Worm (Caenorhabditis elegans) whole organism, mixed stage, embryonic: Measurements from ENCODE around the gene btb-18.

Source experiments
- M03D4.4 ChIP-seq: sonication (generic microtip); optimal IDR thresholded peaks from 2 replicates; lab custom pipeline; 2017; ENCODE audit warnings: mild to moderate bottlenecking, missing genetic modification characterization, missing compliant biosample characterization
- bed-3 ChIP-seq: fragments of 200-800 bp; sonication (Bioruptor generic); optimal IDR thresholded peaks from 3 replicates; lab custom pipeline; 2018; ENCODE audit warnings: mild to moderate bottlenecking, missing genetic modification characterization, moderate library complexity, missing compliant biosample characterization
- blmp-1 ChIP-seq: fragments of 150-350 bp; optimal IDR thresholded peaks from 2 replicates; lab custom pipeline; 2014; ENCODE audit warnings: missing biosample characterization, missing genetic modification characterization
- ceh-39 ChIP-seq: fragments of 150-350 bp; optimal IDR thresholded peaks from 2 replicates; lab custom pipeline; 2014; ENCODE audit warnings: missing biosample characterization, missing genetic modification characterization
- ceh-43 ChIP-seq: fragments of 200-800 bp; sonication (Bioruptor generic); optimal IDR thresholded peaks from 2 replicates; lab custom pipeline; 2018; ENCODE audit warnings: mild to moderate bottlenecking, missing genetic modification characterization, moderate library complexity, missing compliant biosample characterization
- ceh-83 ChIP-seq: fragments of 200-800 bp; sonication (Bioruptor generic); optimal IDR thresholded peaks from 2 replicates; lab custom pipeline; 2018; ENCODE audit warnings: mild to moderate bottlenecking, missing genetic modification characterization, missing compliant biosample characterization
- ces-1 ChIP-seq: fragments of 150-350 bp; optimal IDR thresholded peaks from 2 replicates; lab custom pipeline; 2014; ENCODE audit warnings: missing biosample characterization, missing genetic modification reagents, missing genetic modification characterization
- cnd-1 ChIP-seq: fragments of 200-800 bp; sonication (Bioruptor generic); optimal IDR thresholded peaks from 2 replicates; lab custom pipeline; 2018; ENCODE audit warnings: mild to moderate bottlenecking, missing genetic modification characterization, missing compliant biosample characterization
- drap-1 ChIP-seq: fragments of 200-800 bp; sonication (Bioruptor generic); optimal IDR thresholded peaks from 3 replicates; lab custom pipeline; 2018; ENCODE audit warnings: mild to moderate bottlenecking, missing genetic modification characterization, missing compliant biosample characterization
- elt-3 ChIP-seq: fragments of 150-350 bp; optimal IDR thresholded peaks from 2 replicates; lab custom pipeline; 2014; ENCODE audit warnings: missing biosample characterization, missing genetic modification characterization
- flh-1 ChIP-seq: fragments of 200-800 bp; sonication (Bioruptor generic); optimal IDR thresholded peaks from 2 replicates; lab custom pipeline; 2018; ENCODE audit warnings: mild to moderate bottlenecking, missing genetic modification characterization, moderate library complexity, missing compliant biosample characterization
- ham-2 ChIP-seq: fragments of 200-800 bp; sonication (Bioruptor generic); optimal IDR thresholded peaks from 2 replicates; lab custom pipeline; 2018; ENCODE audit warnings: mild to moderate bottlenecking, missing genetic modification characterization, missing compliant biosample characterization
- hlh-1 ChIP-seq: fragments of 150-350 bp; optimal IDR thresholded peaks from 2 replicates; lab custom pipeline; 2014; ENCODE audit warnings: missing biosample characterization, missing genetic modification reagents, missing genetic modification characterization
- lin-13 ChIP-seq: fragments of 150-350 bp; optimal IDR thresholded peaks from 2 replicates; lab custom pipeline; 2014; ENCODE audit warnings: missing biosample characterization, missing genetic modification characterization
- lin-32 ChIP-seq: fragments of 200-800 bp; sonication (Bioruptor generic); optimal IDR thresholded peaks from 2 replicates; lab custom pipeline; 2018; ENCODE audit warnings: mild to moderate bottlenecking, missing genetic modification characterization, missing compliant biosample characterization
- mab-5 ChIP-seq: fragments of 150-350 bp; optimal IDR thresholded peaks from 2 replicates; lab custom pipeline; 2014; ENCODE audit warnings: missing biosample characterization, missing genetic modification characterization
- mep-1 ChIP-seq: fragments of 150-350 bp; optimal IDR thresholded peaks from 2 replicates; lab custom pipeline; 2017; ENCODE audit warnings: missing biosample characterization, missing genetic modification reagents, missing genetic modification characterization, inconsistent platforms
- nhr-12 ChIP-seq: fragments of 150-350 bp; optimal IDR thresholded peaks from 2 replicates; lab custom pipeline; 2014; ENCODE audit warnings: missing biosample characterization, missing genetic modification characterization
- nhr-2 ChIP-seq: fragments of 150-350 bp; optimal IDR thresholded peaks from 2 replicates; lab custom pipeline; 2014; ENCODE audit warnings: missing biosample characterization, missing genetic modification characterization
- nhr-237 ChIP-seq: fragments of 150-350 bp; optimal IDR thresholded peaks from 2 replicates; lab custom pipeline; 2014; ENCODE audit warnings: missing biosample characterization, missing genetic modification characterization
- nhr-28 ChIP-seq: fragments of 150-350 bp; optimal IDR thresholded peaks from 2 replicates; lab custom pipeline; 2014; ENCODE audit warnings: missing biosample characterization, missing genetic modification characterization
- nhr-76 ChIP-seq: sonication (generic microtip); optimal IDR thresholded peaks from 2 replicates; lab custom pipeline; 2017; ENCODE audit warnings: missing biosample characterization, missing genetic modification characterization
- pha-4 ChIP-seq: fragments of 150-350 bp; optimal IDR thresholded peaks from 2 replicates; lab custom pipeline; 2018; ENCODE audit warnings: missing biosample characterization, missing genetic modification reagents, missing genetic modification characterization
- snpc-4 ChIP-seq: fragments of 150-350 bp; optimal IDR thresholded peaks from 2 replicates; lab custom pipeline; 2014; ENCODE audit warnings: missing biosample characterization, missing genetic modification characterization
- tbx-8 ChIP-seq: fragments of 200-800 bp; sonication (Bioruptor generic); optimal IDR thresholded peaks from 2 replicates; lab custom pipeline; 2018; ENCODE audit warnings: mild to moderate bottlenecking, missing genetic modification characterization, moderate library complexity, missing compliant biosample characterization
- unc-120 ChIP-seq: sonication (generic microtip); optimal IDR thresholded peaks from 2 replicates; lab custom pipeline; 2017; ENCODE audit warnings: missing genetic modification characterization, missing compliant biosample characterization; ENCODE audit not compliant: poor library complexity, severe bottlenecking
- unc-39 ChIP-seq: fragments of 150-350 bp; optimal IDR thresholded peaks from 2 replicates; lab custom pipeline; 2014; ENCODE audit warnings: missing biosample characterization, missing genetic modification characterization
- zip-8 ChIP-seq: fragments of 150-350 bp; optimal IDR thresholded peaks from 2 replicates; lab custom pipeline; 2014; ENCODE audit warnings: missing biosample characterization, missing genetic modification characterization
- ztf-11 ChIP-seq: fragments of 150-350 bp; optimal IDR thresholded peaks from 2 replicates; lab custom pipeline; 2014; ENCODE audit warnings: missing biosample characterization, missing genetic modification characterization

Gene btb-18

ce11 chrII:3310957-3311657 is 13.1 kb downstream of the btb-18 start:
- peak; percentile 4 for TF ChIP-seq unc-120 (tag; lab: Kevin White, UChicago)
- TF ChIP-seq nhr-76 (tag; lab: Kevin White, UChicago), result no peak
- peak; percentile 72 for TF ChIP-seq hlh-1 (tag; lab: Kevin White, UChicago)

- TF ChIP-seq hlh-1 (tag; lab: Kevin White, UChicago) (no peak), nhr-12 (tag; lab: Kevin White, UChicago) (no peak), lin-13 (tag; lab: Kevin White, UChicago) (no peak), nhr-76 (tag; lab: Kevin White, UChicago) (no peak)
Measured at ce11 chrII:3313442-3313841, 15.4 kb downstream of the btb-18 start, which contains the start of gene F39E9.6. Gene F39E9.6, minus strand, starts transcription at chrII:3313542.

ce11 chrII:3318839-3319238 is 20.8 kb downstream of the btb-18 start:
- TF ChIP-seq mep-1 (tag; lab: Kevin White, UChicago), result no peak
- no peak for TF ChIP-seq unc-120 (tag; lab: Kevin White, UChicago)
- no peak for TF ChIP-seq ces-1 (GFP tag; lab: Kevin White, UChicago)

- TF ChIP-seq nhr-2 (tag; lab: Kevin White, UChicago) (no peak), pha-4 (tag; lab: Kevin White, UChicago) (no peak), flh-1 (GFP tag; lab: Kevin White, UChicago) (no peak), ham-2 (GFP tag; lab: Kevin White, UChicago) (no peak), nhr-237 (no peak), mab-5 (tag; lab: Kevin White, UChicago) (no peak), nhr-12 (tag; lab: Kevin White, UChicago) (no peak), snpc-4 (tag; lab: Kevin White, UChicago) (no peak), drap-1 (GFP tag; lab: Kevin White, UChicago) (no peak), lin-32 (GFP tag; lab: Kevin White, UChicago) (no peak), bed-3 (GFP tag; lab: Kevin White, UChicago) (no peak), ceh-39 (tag; lab: Kevin White, UChicago) (no peak), ceh-83 (GFP tag; lab: Kevin White, UChicago) (no peak), lin-13 (tag; lab: Kevin White, UChicago) (no peak)
- TF ChIP-seq, all 35 proteins: peak for 0
Measured at ce11 chrII:3322257-3322656, 24.2 kb downstream of the btb-18 start, which contains the start of gene Y46D2A.1. Gene Y46D2A.1, plus strand, starts transcription at chrII:3322557.

- no peak for TF ChIP-seq ham-2 (GFP tag; lab: Kevin White, UChicago)
- TF ChIP-seq nhr-237, result no peak
- TF ChIP-seq unc-39 (tag; lab: Kevin White, UChicago), result no peak
- no peak for TF ChIP-seq bed-3 (GFP tag; lab: Kevin White, UChicago)
- TF ChIP-seq pha-4 (tag; lab: Kevin White, UChicago), result no peak
- no peak for TF ChIP-seq cnd-1 (tag; lab: Kevin White, UChicago)
- no peak for TF ChIP-seq snpc-4 (tag; lab: Kevin White, UChicago)
- TF ChIP-seq mab-5 (tag; lab: Kevin White, UChicago), result no peak
- no peak for TF ChIP-seq blmp-1 (tag; lab: Kevin White, UChicago)
- TF ChIP-seq ces-1 (GFP tag; lab: Kevin White, UChicago), result no peak
- TF ChIP-seq M03D4.4 (tag; lab: Kevin White, UChicago), result no peak
- TF ChIP-seq unc-120 (tag; lab: Kevin White, UChicago), result no peak
- TF ChIP-seq lin-13 (tag; lab: Kevin White, UChicago), result no peak
- TF ChIP-seq mep-1 (tag; lab: Kevin White, UChicago), result no peak
- no peak for TF ChIP-seq hlh-1 (tag; lab: Kevin White, UChicago)
- no peak for TF ChIP-seq ceh-83 (GFP tag; lab: Kevin White, UChicago)
- no peak for TF ChIP-seq drap-1 (GFP tag; lab: Kevin White, UChicago)
- no peak for TF ChIP-seq nhr-2 (tag; lab: Kevin White, UChicago)
- TF ChIP-seq elt-3 (tag; lab: Kevin White, UChicago), result no peak
Measured at ce11 chrII:3323179-3323578, 25.2 kb downstream of the btb-18 start, which contains the start of gene Y46D2A.2. Gene Y46D2A.2, minus strand, starts transcription at chrII:3323279.

ce11 chrII:3327104-3327503 is 29.1 kb downstream of the btb-18 start, which contains the start of gene Y46D2A.3:
Gene Y46D2A.3, minus strand, starts transcription at chrII:3327204.
- no peak for TF ChIP-seq tbx-8
- no peak for TF ChIP-seq unc-120 (tag; lab: Kevin White, UChicago)
- no peak for TF ChIP-seq ceh-83 (GFP tag; lab: Kevin White, UChicago)
- TF ChIP-seq M03D4.4 (tag; lab: Kevin White, UChicago), result no peak
- no peak for TF ChIP-seq blmp-1 (tag; lab: Kevin White, UChicago)
- no peak for TF ChIP-seq zip-8 (tag; lab: Kevin White, UChicago)
- no peak for TF ChIP-seq ces-1 (GFP tag; lab: Kevin White, UChicago)
- no peak for TF ChIP-seq ceh-43 (GFP tag; lab: Kevin White, UChicago)
- no peak for TF ChIP-seq snpc-4 (tag; lab: Kevin White, UChicago)
- no peak for TF ChIP-seq nhr-28
- no peak for TF ChIP-seq elt-3 (tag; lab: Kevin White, UChicago)
- TF ChIP-seq flh-1 (GFP tag; lab: Kevin White, UChicago), result no peak
- TF ChIP-seq nhr-237, result no peak
- TF ChIP-seq mep-1 (tag; lab: Kevin White, UChicago), result no peak
- TF ChIP-seq ztf-11, result no peak
